Fruit fly (Drosophila melanogaster) whole organism, pupa: Measurements from ENCODE around the gene Naa20A.

Experiments
- CG10348 ChIP-seq: fragments of 200-800 bp; sonication (Bioruptor generic); IDR thresholded peaks from 2 replicates; pipeline ENCODE4 v1.3.6; 2022; ENCODE audit warnings: missing biosample characterization, missing genetic modification characterization
- gl ChIP-seq: fragments of 200-800 bp; sonication (Bioruptor generic); optimal IDR thresholded peaks from 2 replicates; lab custom pipeline; 2018; ENCODE audit warnings: missing biosample characterization, mild to moderate bottlenecking, missing genetic modification characterization
- rn ChIP-seq: fragments of 200-800 bp; sonication (Bioruptor generic); IDR thresholded peaks from 2 replicates; pipeline ENCODE4 v1.3.6; 2022; ENCODE audit warnings: missing biosample characterization, missing genetic modification characterization

DNA sequence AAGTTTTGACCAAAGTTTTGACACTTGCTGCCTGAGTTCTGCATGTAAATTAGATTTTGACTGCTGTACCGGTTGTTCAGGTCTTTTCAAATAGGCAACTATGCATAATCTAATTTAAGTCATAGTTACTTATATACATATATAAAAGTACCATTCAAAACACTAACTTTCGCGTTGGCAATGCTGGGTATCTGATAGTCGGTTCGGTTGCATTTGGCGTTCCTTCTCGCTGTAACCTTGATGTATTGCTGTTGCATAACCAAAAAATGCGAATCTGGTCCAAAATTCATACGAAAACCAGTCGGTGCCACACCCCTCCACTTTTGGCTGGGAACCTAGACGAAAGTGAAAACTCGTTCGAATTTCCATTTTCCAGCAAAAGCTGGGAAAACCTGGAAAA, 40.1 kb downstream of the Naa20A start:
- TF ChIP-seq CG10348 (GFP tag; lab: Robert Waterston, UW) = no peak
- TF ChIP-seq rn (GFP tag; lab: Robert Waterston, UW) = no peak
- no peak for TF ChIP-seq gl (tag; lab: Kevin White, UChicago)
